Fruit fly (Drosophila melanogaster) whole organism, embryonic: ENCODE data around the gene CG14564.

ENCODE experiments used
- Atf3 ChIP-seq: fragments of 200-800 bp; sonication (Bioruptor generic); optimal IDR thresholded peaks from 3 replicates; lab custom pipeline; 2016; ENCODE audit warnings: missing biosample characterization, missing genetic modification characterization
- Bgb ChIP-seq: fragments of 200-800 bp; sonication (Bioruptor generic); IDR thresholded peaks from 2 replicates; pipeline ENCODE4 v1.3.6; 2022; ENCODE audit warnings: missing biosample characterization, missing genetic modification characterization; ENCODE audit not compliant: partially characterized antibody
- Blimp-1 ChIP-seq: fragments of 200-800 bp; sonication (Bioruptor generic); optimal IDR thresholded peaks from 3 replicates; lab custom pipeline; 2018; ENCODE audit warnings: missing biosample characterization, missing genetic modification characterization, mild to moderate bottlenecking, moderate library complexity, missing genetic modification reagents
- C15 ChIP-seq: fragments of 200-800 bp; sonication (Bioruptor generic); IDR thresholded peaks from 3 replicates; pipeline ENCODE4 v1.3.6; 2022; ENCODE audit warnings: missing biosample characterization, missing genetic modification characterization
- CG10209 ChIP-seq: fragments of 200-800 bp; sonication (Bioruptor generic); optimal IDR thresholded peaks from 3 replicates; lab custom pipeline; 2017; ENCODE audit warnings: missing biosample characterization, mild to moderate bottlenecking, missing genetic modification characterization, missing genetic modification reagents
- CG11093 ChIP-seq: fragments of 200-800 bp; sonication (Bioruptor generic); IDR thresholded peaks from 3 replicates; pipeline ENCODE4 v1.3.6; 2022; ENCODE audit warnings: missing biosample characterization, missing genetic modification characterization
- CG13296 ChIP-seq: fragments of 200-800 bp; sonication (Bioruptor generic); optimal IDR thresholded peaks from 3 replicates; lab custom pipeline; 2018; ENCODE audit warnings: missing biosample characterization, mild to moderate bottlenecking, missing genetic modification characterization
- CG13624 ChIP-seq: fragments of 200-800 bp; sonication (Bioruptor generic); optimal IDR thresholded peaks from 2 replicates; lab custom pipeline; 2016; ENCODE audit warnings: missing biosample characterization, missing genetic modification characterization
- CG14441 ChIP-seq: fragments of 200-800 bp; sonication (Bioruptor generic); IDR thresholded peaks from 2 replicates; pipeline ENCODE4 v1.3.6; 2022; ENCODE audit warnings: missing biosample characterization, missing genetic modification characterization
- CG15479 ChIP-seq: fragments of 200-800 bp; sonication (Bioruptor generic); optimal IDR thresholded peaks from 3 replicates; lab custom pipeline; 2019; ENCODE audit warnings: missing biosample characterization, mild to moderate bottlenecking, missing genetic modification characterization, moderate library complexity
- CG17568 ChIP-seq: fragments of 200-800 bp; sonication (Bioruptor generic); optimal IDR thresholded peaks from 2 replicates; lab custom pipeline; 2018; ENCODE audit warnings: missing biosample characterization, mild to moderate bottlenecking, missing genetic modification characterization, moderate library complexity
- CG18011 ChIP-seq: fragments of 200-800 bp; sonication (Bioruptor generic); optimal IDR thresholded peaks from 2 replicates; lab custom pipeline; 2017; ENCODE audit warnings: missing biosample characterization, missing genetic modification characterization, mild to moderate bottlenecking, moderate library complexity, missing genotype
- CG1832 ChIP-seq: fragments of 200-800 bp; sonication (Bioruptor generic); optimal IDR thresholded peaks from 2 replicates; lab custom pipeline; 2017; ENCODE audit warnings: missing biosample characterization, mild to moderate bottlenecking, missing genetic modification characterization, inconsistent platforms
- CG4328 ChIP-seq: fragments of 200-800 bp; sonication (Bioruptor generic); optimal IDR thresholded peaks from 3 replicates; lab custom pipeline; 2017; ENCODE audit warnings: missing biosample characterization, missing genetic modification reagents, missing genetic modification characterization
- CG6689 ChIP-seq: fragments of 200-800 bp; sonication (Bioruptor generic); IDR thresholded peaks from 2 replicates; pipeline ENCODE4 v1.3.6; 2022; ENCODE audit warnings: missing biosample characterization, missing genetic modification characterization
- CG7745 ChIP-seq: fragments of 200-800 bp; sonication (Bioruptor generic); optimal IDR thresholded peaks from 2 replicates; lab custom pipeline; 2018; ENCODE audit warnings: missing biosample characterization, mild to moderate bottlenecking, missing genetic modification characterization, moderate library complexity
- CG8765 ChIP-seq: fragments of 200-800 bp; sonication (Bioruptor generic); IDR thresholded peaks from 2 replicates; pipeline ENCODE4 v1.3.6; 2022; ENCODE audit warnings: missing biosample characterization, missing genetic modification characterization
- D ChIP-seq, 2 experiments: fragments of 200-800 bp in 1 of 2; fragments of >200 bp in 1 of 2; sonication (Bioruptor generic) in 1 of 2; optimal IDR thresholded peaks; 2 replicates in 1 of 2; 3 replicates in 1 of 2; lab custom pipeline; 2017; ENCODE audit warnings: mild to moderate bottlenecking in 1 of 2, missing biosample characterization in 1 of 2, missing genetic modification characterization in 1 of 2, missing genetic modification reagents in 1 of 2
- Ets65A ChIP-seq: fragments of 200-800 bp; sonication (Bioruptor generic); peaks from one replicate; lab custom pipeline; 2016; ENCODE audit warnings: missing biosample characterization, missing genetic modification characterization
- Fer2 ChIP-seq: fragments of 200-800 bp; sonication (Bioruptor generic); optimal IDR thresholded peaks from 2 replicates; lab custom pipeline; 2018; ENCODE audit warnings: missing biosample characterization, mild to moderate bottlenecking, missing genetic modification characterization, moderate library complexity
- HHEX ChIP-seq: fragments of 200-800 bp; sonication (Bioruptor generic); optimal IDR thresholded peaks from 3 replicates; lab custom pipeline; 2017; ENCODE audit warnings: missing biosample characterization, mild to moderate bottlenecking, missing genetic modification characterization, missing genetic modification reagents
- HLH3B ChIP-seq: fragments of 200-800 bp; sonication (Bioruptor generic); IDR thresholded peaks from 2 replicates; pipeline ENCODE4 v1.3.6; 2022; ENCODE audit warnings: missing biosample characterization, missing genetic modification characterization
- Hmx ChIP-seq: fragments of 200-800 bp; sonication (Bioruptor generic); optimal IDR thresholded peaks from 2 replicates; lab custom pipeline; 2016; ENCODE audit warnings: missing biosample characterization, missing genetic modification characterization
- Jarid2 ChIP-seq: fragments of 200-800 bp; sonication (Bioruptor generic); optimal IDR thresholded peaks from 3 replicates; lab custom pipeline; 2017; ENCODE audit warnings: mild to moderate bottlenecking, missing biosample characterization, missing genetic modification reagents, missing genetic modification characterization
- Lhr ChIP-seq: fragments of 200-800 bp; sonication (Bioruptor generic); optimal IDR thresholded peaks from 3 replicates; lab custom pipeline; 2017; ENCODE audit warnings: mild to moderate bottlenecking, missing biosample characterization, missing genetic modification reagents, missing genetic modification characterization
- Opbp ChIP-seq: fragments of 200-800 bp; sonication (Bioruptor generic); IDR thresholded peaks from 3 replicates; pipeline ENCODE4 v1.3.6; 2022; ENCODE audit warnings: missing biosample characterization, missing genetic modification characterization; ENCODE audit not compliant: partially characterized antibody
- Scr ChIP-seq: fragments of 200-800 bp; sonication (Bioruptor generic); IDR thresholded peaks from 2 replicates; pipeline ENCODE4 v1.3.6; 2022; ENCODE audit warnings: missing biosample characterization, missing genetic modification characterization; ENCODE audit not compliant: partially characterized antibody
- Spps ChIP-seq: fragments of 200-800 bp; sonication (Bioruptor generic); optimal IDR thresholded peaks from 2 replicates; lab custom pipeline; 2018; ENCODE audit warnings: missing biosample characterization, mild to moderate bottlenecking, missing genetic modification characterization
- Trl ChIP-seq, 3 experiments: fragments of >200 bp in 2 of 3; fragments of 200-800 bp in 1 of 3; sonication (Bioruptor generic) in 1 of 3; optimal IDR thresholded peaks; 2 replicates in 1 of 3; 3 replicates in 2 of 3; lab custom pipeline; 2016 to 2017; ENCODE audit warnings: missing biosample characterization in 1 of 3, missing genetic modification characterization in 1 of 3
- al ChIP-seq: fragments of 200-800 bp; sonication (Bioruptor generic); IDR thresholded peaks from 2 replicates; pipeline ENCODE4 v1.3.6; 2022; ENCODE audit warnings: missing biosample characterization, missing genetic modification characterization
- az2 ChIP-seq: fragments of 200-800 bp; sonication (Bioruptor generic); optimal IDR thresholded peaks from 3 replicates; lab custom pipeline; 2016; ENCODE audit warnings: missing biosample characterization, missing genetic modification characterization
- cato ChIP-seq: fragments of 200-800 bp; sonication (Bioruptor generic); optimal IDR thresholded peaks from 2 replicates; lab custom pipeline; 2016; ENCODE audit warnings: missing biosample characterization, missing genetic modification characterization, borderline replicate concordance
- disco-r ChIP-seq: fragments of 200-800 bp; sonication (Bioruptor generic); optimal IDR thresholded peaks from 2 replicates; lab custom pipeline; 2016; ENCODE audit warnings: missing biosample characterization, missing genetic modification characterization
- dysf ChIP-seq: fragments of 200-800 bp; sonication (Bioruptor generic); IDR thresholded peaks from 3 replicates; pipeline ENCODE4 v1.3.6; 2022; ENCODE audit warnings: missing biosample characterization, missing genetic modification characterization
- gcm2 ChIP-seq: fragments of 200-800 bp; sonication (Bioruptor generic); optimal IDR thresholded peaks from 2 replicates; lab custom pipeline; 2016; ENCODE audit warnings: missing biosample characterization, missing genetic modification characterization
- gt ChIP-seq: fragments of 200-800 bp; sonication (Bioruptor generic); IDR thresholded peaks from 2 replicates; pipeline ENCODE4 v1.3.6; 2022; ENCODE audit warnings: missing biosample characterization, missing genetic modification characterization
- hb ChIP-seq: fragments of 200-800 bp; sonication (Bioruptor generic); IDR thresholded peaks from 3 replicates; pipeline ENCODE4 v1.3.6; 2022; ENCODE audit warnings: missing biosample characterization, missing genetic modification characterization; ENCODE audit not compliant: partially characterized antibody
- her ChIP-seq: fragments of 200-800 bp; sonication (Bioruptor generic); optimal IDR thresholded peaks from 2 replicates; lab custom pipeline; 2016; ENCODE audit warnings: missing biosample characterization, missing genetic modification characterization
- luna ChIP-seq: fragments of 200-800 bp; sonication (Bioruptor generic); optimal IDR thresholded peaks from 2 replicates; lab custom pipeline; 2016; ENCODE audit warnings: missing biosample characterization, missing genetic modification characterization
- mam ChIP-seq: fragments of 200-800 bp; sonication (Bioruptor generic); optimal IDR thresholded peaks from 3 replicates; lab custom pipeline; 2016; ENCODE audit warnings: missing biosample characterization, missing genetic modification characterization
- org-1 ChIP-seq: fragments of 200-800 bp; sonication (Bioruptor generic); optimal IDR thresholded peaks from 2 replicates; lab custom pipeline; 2017; ENCODE audit warnings: missing biosample characterization, missing genetic modification characterization
- peb ChIP-seq: fragments of 200-800 bp; sonication (Bioruptor generic); IDR thresholded peaks from 2 replicates; pipeline ENCODE4 v1.3.6; 2022; ENCODE audit warnings: missing biosample characterization, missing genetic modification characterization
- psq ChIP-seq: fragments of 200-800 bp; sonication (Bioruptor generic); optimal IDR thresholded peaks from 2 replicates; lab custom pipeline; 2017; ENCODE audit warnings: missing biosample characterization, missing genetic modification characterization
- seq ChIP-seq: fragments of 200-800 bp; sonication (Bioruptor generic); IDR thresholded peaks from 2 replicates; pipeline ENCODE4 v1.3.6; 2022; ENCODE audit warnings: missing biosample characterization, missing genetic modification characterization
- sisA ChIP-seq: fragments of 200-800 bp; sonication (Bioruptor generic); IDR thresholded peaks from 2 replicates; pipeline ENCODE4 v1.3.6; 2022; ENCODE audit warnings: missing biosample characterization, missing genetic modification characterization
- sqz ChIP-seq: fragments of 200-800 bp; sonication (Bioruptor generic); optimal IDR thresholded peaks from 3 replicates; lab custom pipeline; 2018; ENCODE audit warnings: missing biosample characterization, mild to moderate bottlenecking, missing genetic modification characterization
- ttk ChIP-seq: fragments of 200-800 bp; sonication (Bioruptor generic); IDR thresholded peaks from 2 replicates; pipeline ENCODE4 v2.1.2; 2022; ENCODE audit warnings: missing biosample characterization, missing genetic modification characterization
- tup ChIP-seq: fragments of 200-800 bp; sonication (Bioruptor generic); optimal IDR thresholded peaks from 2 replicates; lab custom pipeline; 2016; ENCODE audit warnings: missing biosample characterization, mild to moderate bottlenecking, missing genetic modification characterization, moderate library complexity
- zfh1 ChIP-seq: fragments of 200-800 bp; sonication (Bioruptor generic); IDR thresholded peaks from 3 replicates; pipeline ENCODE4 v1.3.6; 2022; ENCODE audit warnings: missing biosample characterization, missing genetic modification characterization

Gene CG14564

dm6 chr3L:21728616-21729047 is 28.3 kb upstream of the CG14564 start, which contains the start of the genes CG11247 and Polr2H (continued):
- no peak for TF ChIP-seq CG17568
- peak; percentile 28 for TF ChIP-seq sqz (GFP tag; lab: Kevin White, UChicago)
- TF ChIP-seq az2 (GFP tag; lab: Kevin White, UChicago) = peak; percentile 92
- TF ChIP-seq CG10209 (GFP tag; lab: Kevin White, UChicago) = peak; percentile 86
- peak; percentile 90 for TF ChIP-seq Atf3 (GFP tag; lab: Kevin White, UChicago)
- TF ChIP-seq disco-r = peak; percentile 72
- no peak for TF ChIP-seq CG1832 (GFP tag; lab: Kevin White, UChicago)
- TF ChIP-seq D (optimal IDR thresholded peaks at IDR 0.05; lab: Kevin White, UChicago) = no peak
- peak; percentile 77 for TF ChIP-seq D (GFP tag; optimal IDR thresholded peaks at IDR 0.05; lab: Kevin White, UChicago)
- peak; percentile 71 for TF ChIP-seq psq (GFP tag; lab: Kevin White, UChicago)
- peak; percentile 64 for TF ChIP-seq Spps (tag; lab: Kevin White, UChicago)
- peak; percentile 84 for TF ChIP-seq Scr (GFP tag; lab: Robert Waterston, UW)
- no peak for TF ChIP-seq CG7745 (tag; lab: Kevin White, UChicago)
- peak; percentile 81 for TF ChIP-seq tup (GFP tag; lab: Kevin White, UChicago)
- peak; percentile 100 for TF ChIP-seq Ets65A (GFP tag; lab: Kevin White, UChicago)
- peak; percentile 92 for TF ChIP-seq CG11093 (GFP tag; lab: Robert Waterston, UW)
- TF ChIP-seq cato = peak; percentile 92
- TF ChIP-seq gt (GFP tag; lab: Robert Waterston, UW) = peak; percentile 89
- peak; percentile 91 for TF ChIP-seq CG6689 (GFP tag; lab: Robert Waterston, UW)
- peak; percentile 96 for TF ChIP-seq CG13624 (GFP tag; lab: Kevin White, UChicago)
- peak; percentile 67; the same call in 2 of the 3 replicates for TF ChIP-seq hb (GFP tag; lab: Robert Waterston, UW)
- no peak for TF ChIP-seq Trl (optimal IDR thresholded peaks at IDR 0.05; lab: Kevin White, UChicago)
- TF ChIP-seq Trl (GFP tag; optimal IDR thresholded peaks at IDR 0.05; lab: Kevin White, UChicago) = peak; percentile 95
- TF ChIP-seq C15 = peak; percentile 79; the same call in 1 of the 3 replicates
- TF ChIP-seq HHEX (GFP tag; lab: Kevin White, UChicago) = peak; percentile 71
- TF ChIP-seq gcm2 (GFP tag; lab: Kevin White, UChicago) = peak; percentile 68
- TF ChIP-seq org-1 (GFP tag; lab: Kevin White, UChicago) = peak; percentile 62
- TF ChIP-seq her = peak; percentile 84
- TF ChIP-seq mam (GFP tag; lab: Kevin White, UChicago) = peak; percentile 98
- peak; percentile 93 for TF ChIP-seq al (GFP tag; lab: Robert Waterston, UW)
- TF ChIP-seq Opbp (GFP tag; lab: Robert Waterston, UW) = peak; percentile 79
- peak; percentile 94 for TF ChIP-seq CG14441
- peak; percentile 76 for TF ChIP-seq Hmx (GFP tag; lab: Kevin White, UChicago)
- TF ChIP-seq dysf (GFP tag; lab: Robert Waterston, UW) = peak; percentile 94
- peak; percentile 85 for TF ChIP-seq seq (GFP tag; lab: Robert Waterston, UW)
- TF ChIP-seq ttk = peak; percentile 93
- peak; percentile 77 for TF ChIP-seq peb (GFP tag; lab: Robert Waterston, UW)
- peak; percentile 89 for TF ChIP-seq CG8765 (GFP tag; lab: Robert Waterston, UW)
- TF ChIP-seq Fer2 (tag; lab: Kevin White, UChicago) = peak; percentile 78
- TF ChIP-seq CG15479 (GFP tag; lab: Kevin White, UChicago) = peak; percentile 1
- TF ChIP-seq sisA = peak; percentile 97
- TF ChIP-seq CG4328 (GFP tag; lab: Kevin White, UChicago) = peak; percentile 69
- peak; percentile 67 for TF ChIP-seq Bgb (GFP tag; lab: Robert Waterston, UW)
- peak; percentile 83 for TF ChIP-seq Lhr (GFP tag; lab: Kevin White, UChicago)
- TF ChIP-seq CG13296 = peak; percentile 60
- TF ChIP-seq HLH3B = peak; percentile 86
- peak; percentile 79 for TF ChIP-seq Blimp-1 (GFP tag; lab: Kevin White, UChicago)
- peak; percentile 92 for TF ChIP-seq zfh1
- TF ChIP-seq Jarid2 (GFP tag; lab: Kevin White, UChicago) = peak; percentile 47
- TF ChIP-seq luna (GFP tag; lab: Kevin White, UChicago) = peak; percentile 84
- TF ChIP-seq CG18011 (GFP tag; lab: Kevin White, UChicago) = peak; percentile 79
